Comparison of ENCODE assay signal across 1 fruit fly cellular context in the genomic region with DNA sequence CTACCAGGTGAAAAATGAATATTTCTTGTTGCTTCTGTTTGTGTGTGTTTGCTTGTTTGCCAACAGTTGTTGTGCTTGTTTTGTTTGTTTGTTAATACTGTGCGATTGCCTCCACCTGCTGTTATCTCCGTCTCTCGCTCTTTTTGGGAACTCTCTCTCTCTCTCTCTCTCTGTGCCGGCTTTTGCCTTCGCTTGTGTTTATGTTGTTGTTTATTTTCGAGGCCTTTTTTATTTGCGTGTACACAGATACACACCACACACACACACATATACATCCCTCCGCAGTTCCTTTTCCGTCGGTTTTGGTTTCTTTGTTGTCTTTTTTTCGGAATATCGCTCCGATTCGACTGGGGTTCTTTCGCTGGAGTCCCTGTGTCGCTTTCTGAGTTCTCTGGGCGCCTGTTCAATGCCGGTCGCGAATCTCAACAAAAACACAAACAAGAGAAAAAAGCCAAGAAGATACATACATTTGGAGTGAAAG.
TF ChIP-seq lines count a peak whose summit lies in the region.

No protein-coding gene starts in this region.

TF ChIP-seq in whole organism, embryonic, 481 proteins besides CTCF, POLR2A, EP300 and RAD21 (continued from another document and continues in another):
- peak; percentile 67 for TF ChIP-seq CG7987 (GFP tag; optimal IDR thresholded peaks at IDR 0.05; lab: Kevin White, UChicago)
- peak; percentile 29 for TF ChIP-seq CG10274 (GFP tag; optimal IDR thresholded peaks at IDR 0.05; lab: Kevin White, UChicago)
- TF ChIP-seq Dref (GFP tag; IDR thresholded peaks at IDR 0.05; lab: Robert Waterston, UW), result no peak
- TF ChIP-seq da (GFP tag; optimal IDR thresholded peaks at IDR 0.05; lab: Kevin White, UChicago), result peak; percentile 78
- peak; percentile 14; the same call in 1 of the 3 replicates for TF ChIP-seq B-H1 (GFP tag; IDR thresholded peaks at IDR 0.05; lab: Robert Waterston, UW)
- TF ChIP-seq CG3407 (GFP tag; optimal IDR thresholded peaks at IDR 0.05; lab: Kevin White, UChicago), result peak; percentile 84
- peak; percentile 52 for TF ChIP-seq TFAM (GFP tag; optimal IDR thresholded peaks at IDR 0.05; lab: Kevin White, UChicago)
- no peak for TF ChIP-seq ase (GFP tag; IDR thresholded peaks at IDR 0.05; lab: Robert Waterston, UW)
- peak; percentile 91 for TF ChIP-seq ATbp (GFP tag; optimal IDR thresholded peaks at IDR 0.05; lab: Kevin White, UChicago)
- peak; percentile 65 for TF ChIP-seq CG10267 (tag; optimal IDR thresholded peaks at IDR 0.05; lab: Kevin White, UChicago)
- peak; percentile 74 for TF ChIP-seq CG17359 (tag; optimal IDR thresholded peaks at IDR 0.05; lab: Kevin White, UChicago)
- no peak for TF ChIP-seq CG6175 (GFP tag; IDR thresholded peaks at IDR 0.05; lab: Robert Waterston, UW)
- TF ChIP-seq run (tag; optimal IDR thresholded peaks at IDR 0.05; lab: Kevin White, UChicago), result peak; percentile 72
- TF ChIP-seq CG10209 (GFP tag; optimal IDR thresholded peaks at IDR 0.05; lab: Kevin White, UChicago), result peak; percentile 85
- TF ChIP-seq Dek (tag; optimal IDR thresholded peaks at IDR 0.05; lab: Kevin White, UChicago), result no peak
- TF ChIP-seq grau (tag; optimal IDR thresholded peaks at IDR 0.05; lab: Kevin White, UChicago), result peak; percentile 44
- TF ChIP-seq Doc2 (GFP tag; IDR thresholded peaks at IDR 0.05; lab: Robert Waterston, UW), result no peak
- TF ChIP-seq CkIIα-i1 (GFP tag; IDR thresholded peaks at IDR 0.05; lab: Robert Waterston, UW), result no peak
- TF ChIP-seq aop (GFP tag; IDR thresholded peaks at IDR 0.05; lab: Robert Waterston, UW), result 0 out of 2 replicates have a peak, but pooled peaks have one; percentile 13
- TF ChIP-seq lbe (GFP tag; optimal IDR thresholded peaks at IDR 0.05; lab: Kevin White, UChicago), result peak; percentile 80
- TF ChIP-seq CG11695 (GFP tag; IDR thresholded peaks at IDR 0.05; lab: Robert Waterston, UW), result peak; percentile 53; the same call in 2 of the 3 replicates
- TF ChIP-seq gro (GFP tag; optimal IDR thresholded peaks at IDR 0.05; lab: Kevin White, UChicago), result peak; percentile 50
- TF ChIP-seq sd (tag; optimal IDR thresholded peaks at IDR 0.05; lab: Kevin White, UChicago), result peak; percentile 49
- TF ChIP-seq zen (tag; optimal IDR thresholded peaks at IDR 0.05; lab: Kevin White, UChicago), result peak; percentile 80
- peak; percentile 45 for TF ChIP-seq dm (GFP tag; optimal IDR thresholded peaks at IDR 0.05; lab: Kevin White, UChicago)
- peak; percentile 75 for TF ChIP-seq Nf-YB (GFP tag; optimal IDR thresholded peaks at IDR 0.05; lab: Kevin White, UChicago)
- TF ChIP-seq CG32767 (GFP tag; IDR thresholded peaks at IDR 0.05; lab: Robert Waterston, UW), result peak; percentile 86
- TF ChIP-seq CG6272 (GFP tag; IDR thresholded peaks at IDR 0.05; lab: Robert Waterston, UW), result no peak
- TF ChIP-seq tin (GFP tag; optimal IDR thresholded peaks at IDR 0.05; lab: Kevin White, UChicago), result peak; percentile 28
- TF ChIP-seq ara (GFP tag; IDR thresholded peaks at IDR 0.05; lab: Robert Waterston, UW), result peak; percentile 65; the same call in 1 of the 2 replicates
- TF ChIP-seq E2f1 (GFP tag; IDR thresholded peaks at IDR 0.05; lab: Robert Waterston, UW), result peak; percentile 10; the same call in 1 of the 2 replicates
- peak; percentile 62 for TF ChIP-seq CG4854 (GFP tag; optimal IDR thresholded peaks at IDR 0.05; lab: Kevin White, UChicago)
- peak; percentile 31 for TF ChIP-seq CG8944 (GFP tag; optimal IDR thresholded peaks at IDR 0.05; lab: Kevin White, UChicago)
- peak; percentile 71 for TF ChIP-seq psq (GFP tag; optimal IDR thresholded peaks at IDR 0.05; lab: Kevin White, UChicago)
- TF ChIP-seq CG32772 (GFP tag; IDR thresholded peaks at IDR 0.05; lab: Robert Waterston, UW), result no peak; the same call in 1 of the 2 replicates
- TF ChIP-seq CG4404 (GFP tag; IDR thresholded peaks at IDR 0.05; lab: Robert Waterston, UW), result no peak
- no peak for TF ChIP-seq Neu2 (GFP tag; optimal IDR thresholded peaks at IDR 0.05; lab: Kevin White, UChicago; ENCODE audit: borderline replicate concordance)
- TF ChIP-seq Fer2 (tag; optimal IDR thresholded peaks at IDR 0.05; lab: Kevin White, UChicago), result no peak
- TF ChIP-seq CG3847 (GFP tag; IDR thresholded peaks at IDR 0.05; lab: Robert Waterston, UW), result no peak
- TF ChIP-seq dimm (GFP tag; IDR thresholded peaks at IDR 0.05; lab: Robert Waterston, UW), result no peak
- no peak for TF ChIP-seq Ada2b (GFP tag; IDR thresholded peaks at IDR 0.05; lab: Robert Waterston, UW)
- no peak for TF ChIP-seq CG7928 (GFP tag; optimal IDR thresholded peaks at IDR 0.05; lab: Kevin White, UChicago)
- peak; percentile 43; the same call in 1 of the 2 replicates for TF ChIP-seq CG10321 (GFP tag; IDR thresholded peaks at IDR 0.05; lab: Robert Waterston, UW)
- peak; percentile 59 to 76 for TF ChIP-seq chif (GFP tag; optimal IDR thresholded peaks at IDR 0.05; lab: Kevin White, UChicago)
- peak; percentile 49; the same call in 1 of the 2 replicates for TF ChIP-seq Rfx (GFP tag; IDR thresholded peaks at IDR 0.05; lab: Robert Waterston, UW)
- TF ChIP-seq trh (GFP tag; optimal IDR thresholded peaks at IDR 0.05; lab: Kevin White, UChicago), result peak; percentile 72
- peak; percentile 43 for TF ChIP-seq CG3281 (GFP tag; optimal IDR thresholded peaks at IDR 0.05; lab: Kevin White, UChicago)
- peak; percentile 3 for TF ChIP-seq Chrac-16 (GFP tag; optimal IDR thresholded peaks at IDR 0.05; lab: Kevin White, UChicago)
- peak; percentile 82 for TF ChIP-seq CG14710 (tag; optimal IDR thresholded peaks at IDR 0.05; lab: Kevin White, UChicago)
- no peak for TF ChIP-seq H2.0 (GFP tag; IDR thresholded peaks at IDR 0.05; lab: Robert Waterston, UW)
- TF ChIP-seq CG11247 (GFP tag; IDR thresholded peaks at IDR 0.05; lab: Robert Waterston, UW), result no peak
- TF ChIP-seq CG9215 (GFP tag; IDR thresholded peaks at IDR 0.05; lab: Robert Waterston, UW), result no peak
- peak; percentile 61 for TF ChIP-seq disco-r (GFP tag; optimal IDR thresholded peaks at IDR 0.05; lab: Kevin White, UChicago)
- peak; percentile 69 for TF ChIP-seq CG18599 (GFP tag; optimal IDR thresholded peaks at IDR 0.05; lab: Kevin White, UChicago)
- 0 out of 2 replicates have a peak, but pooled peaks have one; percentile 9 for TF ChIP-seq E2f2 (GFP tag; IDR thresholded peaks at IDR 0.05; lab: Robert Waterston, UW)
- TF ChIP-seq gcm (GFP tag; optimal IDR thresholded peaks at IDR 0.05; lab: Kevin White, UChicago), result peak; percentile 80
- TF ChIP-seq en (GFP tag; optimal IDR thresholded peaks at IDR 0.05; lab: Kevin White, UChicago), result peak; percentile 83
- TF ChIP-seq bigmax (GFP tag; optimal IDR thresholded peaks at IDR 0.05; lab: Kevin White, UChicago), result no peak
- TF ChIP-seq CG15696 (tag; optimal IDR thresholded peaks at IDR 0.05; lab: Kevin White, UChicago), result peak; percentile 94
- TF ChIP-seq Poxn (GFP tag; IDR thresholded peaks at IDR 0.05; lab: Robert Waterston, UW), result no peak
- peak; percentile 17 for TF ChIP-seq tap (tag; optimal IDR thresholded peaks at IDR 0.05; lab: Kevin White, UChicago)
- peak; percentile 34 for TF ChIP-seq Hand (GFP tag; optimal IDR thresholded peaks at IDR 0.05; lab: Kevin White, UChicago)
- no peak for TF ChIP-seq CG14860 (GFP tag; IDR thresholded peaks at IDR 0.05; lab: Robert Waterston, UW; ENCODE audit: partially characterized antibody)
- peak; percentile 23 for TF ChIP-seq CG13775 (GFP tag; optimal IDR thresholded peaks at IDR 0.05; lab: Kevin White, UChicago)
- peak; percentile 42 for TF ChIP-seq YL-1 (GFP tag; optimal IDR thresholded peaks at IDR 0.05; lab: Kevin White, UChicago)
- no peak for TF ChIP-seq Dfd (GFP tag; optimal IDR thresholded peaks at IDR 0.05; lab: Kevin White, UChicago)
- TF ChIP-seq Sin3A (optimal IDR thresholded peaks at IDR 0.05; lab: Kevin White, UChicago), result no peak
- no peak for TF ChIP-seq Hr39 (optimal IDR thresholded peaks at IDR 0.05; lab: Kevin White, UChicago)
- TF ChIP-seq Asciz (GFP tag; optimal IDR thresholded peaks at IDR 0.05; lab: Kevin White, UChicago), result peak; percentile 81
- peak; percentile 66 for TF ChIP-seq CG2678 (tag; optimal IDR thresholded peaks at IDR 0.05; lab: Kevin White, UChicago)
- TF ChIP-seq CG2116 (GFP tag; optimal IDR thresholded peaks at IDR 0.05; lab: Kevin White, UChicago), result peak; percentile 57
- TF ChIP-seq CG13123 (GFP tag; optimal IDR thresholded peaks at IDR 0.05; lab: Kevin White, UChicago), result peak; percentile 70
- peak; percentile 74 for TF ChIP-seq bab2 (GFP tag; optimal IDR thresholded peaks at IDR 0.05; lab: Kevin White, UChicago)
- no peak for TF ChIP-seq Dip2 (GFP tag; IDR thresholded peaks at IDR 0.05; lab: Robert Waterston, UW)
- peak; percentile 54 for TF ChIP-seq cato (GFP tag; optimal IDR thresholded peaks at IDR 0.05; lab: Kevin White, UChicago; ENCODE audit: borderline replicate concordance)
- TF ChIP-seq Lhr (GFP tag; optimal IDR thresholded peaks at IDR 0.05; lab: Kevin White, UChicago), result peak; percentile 76
- peak; percentile 94 for TF ChIP-seq fd102C (GFP tag; optimal IDR thresholded peaks at IDR 0.05; lab: Kevin White, UChicago)
- TF ChIP-seq zfh1 (GFP tag; IDR thresholded peaks at IDR 0.05; lab: Robert Waterston, UW), result peak; percentile 68; the same call in 2 of the 3 replicates
- peak; percentile 40 for TF ChIP-seq Hey (tag; optimal IDR thresholded peaks at IDR 0.05; lab: Kevin White, UChicago)
- TF ChIP-seq CG1233 (GFP tag; optimal IDR thresholded peaks at IDR 0.05; lab: Kevin White, UChicago), result peak; percentile 76
- peak; percentile 61 for TF ChIP-seq shn (GFP tag; optimal IDR thresholded peaks at IDR 0.05; lab: Kevin White, UChicago)
- TF ChIP-seq NC2α (GFP tag; optimal IDR thresholded peaks at IDR 0.05; lab: Kevin White, UChicago), result peak; percentile 75
- no peak for TF ChIP-seq MESR4 (GFP tag; optimal IDR thresholded peaks at IDR 0.05; lab: Kevin White, UChicago)
- TF ChIP-seq kah (GFP tag; optimal IDR thresholded peaks at IDR 0.05; lab: Kevin White, UChicago), result peak; percentile 68
- TF ChIP-seq nau (GFP tag; optimal IDR thresholded peaks at IDR 0.05; lab: Kevin White, UChicago), result peak; percentile 85
- peak; percentile 40 for TF ChIP-seq CG7839 (tag; optimal IDR thresholded peaks at IDR 0.05; lab: Kevin White, UChicago)
- peak; percentile 85 for TF ChIP-seq gsb-n (tag; optimal IDR thresholded peaks at IDR 0.05; lab: Kevin White, UChicago)
- TF ChIP-seq zf30C (GFP tag; optimal IDR thresholded peaks at IDR 0.05; lab: Kevin White, UChicago), result peak; percentile 54
- TF ChIP-seq twi (tag; optimal IDR thresholded peaks at IDR 0.05; lab: Kevin White, UChicago), result peak; percentile 64
- no peak for TF ChIP-seq HLH4C (GFP tag; IDR thresholded peaks at IDR 0.05; lab: Robert Waterston, UW; ENCODE audit: partially characterized antibody)
- no peak for TF ChIP-seq Eip74EF (GFP tag; optimal IDR thresholded peaks at IDR 0.05; lab: Kevin White, UChicago)
- no peak for TF ChIP-seq ranshi (GFP tag; IDR thresholded peaks at IDR 0.05; lab: Robert Waterston, UW)
- peak; percentile 92 for TF ChIP-seq CG2202 (tag; optimal IDR thresholded peaks at IDR 0.05; lab: Kevin White, UChicago)
- no peak for TF ChIP-seq amos (GFP tag; IDR thresholded peaks at IDR 0.05; lab: Robert Waterston, UW; ENCODE audit: partially characterized antibody)
- TF ChIP-seq Mad (GFP tag; optimal IDR thresholded peaks at IDR 0.05; lab: Kevin White, UChicago), result no peak
- TF ChIP-seq Atf-2 (GFP tag; optimal IDR thresholded peaks at IDR 0.05; lab: Kevin White, UChicago), result peak; percentile 63
- peak; percentile 67 for TF ChIP-seq CG10654 (GFP tag; optimal IDR thresholded peaks at IDR 0.05; lab: Kevin White, UChicago)
- TF ChIP-seq gcm2 (GFP tag; optimal IDR thresholded peaks at IDR 0.05; lab: Kevin White, UChicago), result no peak
- TF ChIP-seq knrl (GFP tag; IDR thresholded peaks at IDR 0.05; lab: Robert Waterston, UW; ENCODE audit: partially characterized antibody), result no peak
- TF ChIP-seq CG18764 (GFP tag; optimal IDR thresholded peaks at IDR 0.05; lab: Kevin White, UChicago), result peak; percentile 78
- no peak for TF ChIP-seq Ravus (GFP tag; IDR thresholded peaks at IDR 0.05; lab: Robert Waterston, UW)
- peak; percentile 77 for TF ChIP-seq CG18262 (tag; optimal IDR thresholded peaks at IDR 0.05; lab: Kevin White, UChicago)
- no peak for TF ChIP-seq CG17912 (GFP tag; optimal IDR thresholded peaks at IDR 0.05; lab: Kevin White, UChicago)
- TF ChIP-seq ash1 (GFP tag; optimal IDR thresholded peaks at IDR 0.05; lab: Kevin White, UChicago), result no peak
- TF ChIP-seq CG3838 (GFP tag; optimal IDR thresholded peaks at IDR 0.05; lab: Kevin White, UChicago), result peak; percentile 76
- no peak for TF ChIP-seq rib (GFP tag; IDR thresholded peaks at IDR 0.05; lab: Robert Waterston, UW)
- no peak for TF ChIP-seq sc (optimal IDR thresholded peaks at IDR 0.05; lab: Kevin White, UChicago)
- peak; percentile 83 for TF ChIP-seq sc (GFP tag; optimal IDR thresholded peaks at IDR 0.05; lab: Kevin White, UChicago)
- TF ChIP-seq croc (GFP tag; conservative IDR thresholded peaks at IDR 0.05; lab: Robert Waterston, UW), result no peak
- peak; percentile 90 for TF ChIP-seq CG4360 (GFP tag; IDR thresholded peaks at IDR 0.05; lab: Robert Waterston, UW)
- peak; percentile 37 for TF ChIP-seq CG9797 (GFP tag; optimal IDR thresholded peaks at IDR 0.05; lab: Kevin White, UChicago)
- TF ChIP-seq exex (tag; optimal IDR thresholded peaks at IDR 0.05; lab: Kevin White, UChicago), result peak; percentile 24
- no peak for TF ChIP-seq zfh2 (GFP tag; optimal IDR thresholded peaks at IDR 0.05; lab: Kevin White, UChicago)
- TF ChIP-seq CG17385 (GFP tag; optimal IDR thresholded peaks at IDR 0.05; lab: Kevin White, UChicago), result peak; percentile 51
- peak; percentile 81 for TF ChIP-seq CG10431 (GFP tag; optimal IDR thresholded peaks at IDR 0.05; lab: Kevin White, UChicago)
- TF ChIP-seq CG8281 (tag; optimal IDR thresholded peaks at IDR 0.05; lab: Kevin White, UChicago), result peak; percentile 27
- TF ChIP-seq ham (GFP tag; IDR thresholded peaks at IDR 0.05; lab: Robert Waterston, UW), result no peak
- no peak for TF ChIP-seq fru (optimal IDR thresholded peaks at IDR 0.05; lab: Kevin White, UChicago)
- peak; percentile 65 for TF ChIP-seq Sry-β (GFP tag; optimal IDR thresholded peaks at IDR 0.05; lab: Kevin White, UChicago)
- no peak for TF ChIP-seq ato (GFP tag; IDR thresholded peaks at IDR 0.05; lab: Robert Waterston, UW; ENCODE audit: partially characterized antibody)
- TF ChIP-seq esg (GFP tag; conservative IDR thresholded peaks at IDR 0.05; lab: Robert Waterston, UW), result no peak
- no peak for TF ChIP-seq bbx (GFP tag; IDR thresholded peaks at IDR 0.05; lab: Robert Waterston, UW; ENCODE audit: partially characterized antibody)
- TF ChIP-seq BtbVII (GFP tag; optimal IDR thresholded peaks at IDR 0.05; lab: Kevin White, UChicago), result peak; percentile 74
- TF ChIP-seq CG4707 (GFP tag; optimal IDR thresholded peaks at IDR 0.05; lab: Kevin White, UChicago), result peak; percentile 47
- TF ChIP-seq CG12659 (GFP tag; optimal IDR thresholded peaks at IDR 0.05; lab: Kevin White, UChicago), result peak; percentile 49
- peak; percentile 81 for TF ChIP-seq CG9727 (GFP tag; optimal IDR thresholded peaks at IDR 0.05; lab: Kevin White, UChicago)
